In genomic region chr3R:14414318-14414717, dm6 we compare ENCODE assay signal across 3 fruit fly cellular contexts.
TF ChIP-seq lines count a peak whose summit lies in the region.

No protein-coding gene starts in this region.

- TF ChIP-seq CTCF in whole organism, embryonic (GFP tag; optimal IDR thresholded peaks at IDR 0.05; lab: Kevin White, UChicago), result no peak

TF ChIP-seq in whole organism, embryonic, 481 proteins besides CTCF, POLR2A, EP300 and RAD21:
- TF ChIP-seq CG11696 (GFP tag; IDR thresholded peaks at IDR 0.05; lab: Robert Waterston, UW) (peak; percentile 51; the same call in 1 of the 2 replicates), Doc3 (GFP tag; IDR thresholded peaks at IDR 0.05; lab: Robert Waterston, UW; ENCODE audit: partially characterized antibody) (no peak), Asciz (GFP tag; optimal IDR thresholded peaks at IDR 0.05; lab: Kevin White, UChicago) (peak; percentile 7), unpg (GFP tag; optimal IDR thresholded peaks at IDR 0.05; lab: Kevin White, UChicago) (peak; percentile 15), Xrp1 (GFP tag; IDR thresholded peaks at IDR 0.05; lab: Robert Waterston, UW) (peak; percentile 5; the same call in 1 of the 2 replicates), row (GFP tag; IDR thresholded peaks at IDR 0.05; lab: Robert Waterston, UW) (peak; percentile 23; the same call in 2 of the 3 replicates), CG11504 (tag; optimal IDR thresholded peaks at IDR 0.05; lab: Kevin White, UChicago) (peak; percentile 18), zen (tag; optimal IDR thresholded peaks at IDR 0.05; lab: Kevin White, UChicago) (no peak), gem (tag; optimal IDR thresholded peaks at IDR 0.05; lab: Kevin White, UChicago) (peak; percentile 29), sens (GFP tag; lab: Kevin White, UChicago) (peak; percentile 40), Hr51 (GFP tag; optimal IDR thresholded peaks at IDR 0.05; lab: Kevin White, UChicago) (peak in 1 of 2 experiments; percentile 14), CG31441 (GFP tag; IDR thresholded peaks at IDR 0.05; lab: Robert Waterston, UW) (0 out of 2 replicates have a peak, but pooled peaks have one; percentile 18), CG7271 (tag; optimal IDR thresholded peaks at IDR 0.05; lab: Kevin White, UChicago) (no peak), Sox102F (GFP tag; optimal IDR thresholded peaks at IDR 0.05; lab: Kevin White, UChicago) (peak; percentile 21)

TF ChIP-seq in whole organism, prepupa, 60 proteins besides CTCF, POLR2A, EP300 and RAD21 (continues in another document):
- no peak for TF ChIP-seq eg (GFP tag; IDR thresholded peaks at IDR 0.05; lab: Robert Waterston, UW)
- no peak for TF ChIP-seq Sox102F (GFP tag; optimal IDR thresholded peaks at IDR 0.05; lab: Kevin White, UChicago)
- no peak for TF ChIP-seq salr (GFP tag; optimal IDR thresholded peaks at IDR 0.05; lab: Kevin White, UChicago)
- TF ChIP-seq CG8119 (GFP tag; IDR thresholded peaks at IDR 0.05; lab: Robert Waterston, UW), result no peak
- TF ChIP-seq Ets96B (tag; optimal IDR thresholded peaks at IDR 0.05; lab: Kevin White, UChicago), result peak; percentile 4
- no peak for TF ChIP-seq fkh (GFP tag; optimal IDR thresholded peaks at IDR 0.05; lab: Kevin White, UChicago)
- TF ChIP-seq CG6854 (GFP tag; optimal IDR thresholded peaks at IDR 0.05; lab: Kevin White, UChicago), result no peak
- TF ChIP-seq achi (GFP tag; optimal IDR thresholded peaks at IDR 0.05; lab: Kevin White, UChicago), result peak; percentile 4
- no peak for TF ChIP-seq cyc (GFP tag; optimal IDR thresholded peaks at IDR 0.05; lab: Kevin White, UChicago)
- TF ChIP-seq Hr4 (GFP tag; optimal IDR thresholded peaks at IDR 0.05; lab: Kevin White, UChicago), result no peak
- no peak for TF ChIP-seq svp (GFP tag; lab: Kevin White, UChicago)
- TF ChIP-seq net (GFP tag; optimal IDR thresholded peaks at IDR 0.05; lab: Kevin White, UChicago), result peak; percentile 16
- no peak for TF ChIP-seq Hr39 (GFP tag; optimal IDR thresholded peaks at IDR 0.05; lab: Kevin White, UChicago)
- TF ChIP-seq CG9139 (GFP tag; optimal IDR thresholded peaks at IDR 0.05; lab: Kevin White, UChicago), result no peak
- TF ChIP-seq Ets21C (GFP tag; optimal IDR thresholded peaks at IDR 0.05; lab: Kevin White, UChicago), result no peak
- TF ChIP-seq topi (GFP tag; optimal IDR thresholded peaks at IDR 0.05; lab: Kevin White, UChicago), result no peak
- no peak for TF ChIP-seq dac (GFP tag; optimal IDR thresholded peaks at IDR 0.05; lab: Kevin White, UChicago)
- no peak for TF ChIP-seq spab (GFP tag; optimal IDR thresholded peaks at IDR 0.05; lab: Kevin White, UChicago)
- TF ChIP-seq fd85E (GFP tag; optimal IDR thresholded peaks at IDR 0.05; lab: Kevin White, UChicago), result no peak
- TF ChIP-seq CG16779 (tag; optimal IDR thresholded peaks at IDR 0.05; lab: Kevin White, UChicago), result no peak
- TF ChIP-seq CG11294 (GFP tag; IDR thresholded peaks at IDR 0.05; lab: Robert Waterston, UW), result no peak
- TF ChIP-seq CG11762 (GFP tag; optimal IDR thresholded peaks at IDR 0.05; lab: Kevin White, UChicago; ENCODE audit: insufficient read depth), result no peak
- TF ChIP-seq CG10669 (GFP tag; optimal IDR thresholded peaks at IDR 0.05; lab: Kevin White, UChicago), result no peak
- TF ChIP-seq CG34406 (GFP tag; optimal IDR thresholded peaks at IDR 0.05; lab: Kevin White, UChicago), result peak; percentile 28
- no peak for TF ChIP-seq CG6163 (GFP tag; IDR thresholded peaks at IDR 0.05; lab: Robert Waterston, UW)
- peak; percentile 19 for TF ChIP-seq CG6808 (GFP tag; optimal IDR thresholded peaks at IDR 0.05; lab: Kevin White, UChicago)
- peak; percentile 10 for TF ChIP-seq dsx (GFP tag; optimal IDR thresholded peaks at IDR 0.05; lab: Kevin White, UChicago; ENCODE audit: poor library complexity, severe bottlenecking)
- TF ChIP-seq vri (GFP tag; optimal IDR thresholded peaks at IDR 0.05; lab: Kevin White, UChicago), result no peak
- peak; percentile 0 for TF ChIP-seq acj6 (GFP tag; optimal IDR thresholded peaks at IDR 0.05; lab: Kevin White, UChicago)
- TF ChIP-seq Sox15 (GFP tag; optimal IDR thresholded peaks at IDR 0.05; lab: Kevin White, UChicago), result no peak
- TF ChIP-seq CG31627 (GFP tag; optimal IDR thresholded peaks at IDR 0.05; lab: Kevin White, UChicago), result no peak
- no peak for TF ChIP-seq CG8319 (GFP tag; optimal IDR thresholded peaks at IDR 0.05; lab: Kevin White, UChicago)
- TF ChIP-seq CG10631 (GFP tag; optimal IDR thresholded peaks at IDR 0.05; lab: Kevin White, UChicago), result no peak
- no peak for TF ChIP-seq ss (GFP tag; optimal IDR thresholded peaks at IDR 0.05; lab: Kevin White, UChicago)
- TF ChIP-seq Eip75B (GFP tag; optimal IDR thresholded peaks at IDR 0.05; lab: Kevin White, UChicago), result no peak
- no peak for TF ChIP-seq Blimp-1 (GFP tag; optimal IDR thresholded peaks at IDR 0.05; lab: Kevin White, UChicago)
- no peak for TF ChIP-seq fd59A (GFP tag; optimal IDR thresholded peaks at IDR 0.05; lab: Kevin White, UChicago)
- TF ChIP-seq lz (GFP tag; optimal IDR thresholded peaks at IDR 0.05; lab: Kevin White, UChicago), result no peak
- no peak for TF ChIP-seq Smox (GFP tag; optimal IDR thresholded peaks at IDR 0.05; lab: Kevin White, UChicago)
- TF ChIP-seq Eip78C (GFP tag; lab: Kevin White, UChicago), result peak; percentile 67
- TF ChIP-seq pdm3 (GFP tag; optimal IDR thresholded peaks at IDR 0.05; lab: Kevin White, UChicago), result peak; percentile 13

TF ChIP-seq in whole organism, pupa, 21 proteins besides CTCF, POLR2A, EP300 and RAD21:
- TF ChIP-seq CG17806 (tag; optimal IDR thresholded peaks at IDR 0.05; lab: Kevin White, UChicago), result peak; percentile 23
- TF ChIP-seq Ets98B (GFP tag; IDR thresholded peaks at IDR 0.05; lab: Robert Waterston, UW), result no peak
- TF ChIP-seq CG4496 (GFP tag; IDR thresholded peaks at IDR 0.05; lab: Robert Waterston, UW), result no peak
- no peak for TF ChIP-seq CG32121 (GFP tag; IDR thresholded peaks at IDR 0.05; lab: Robert Waterston, UW)
- no peak for TF ChIP-seq gl (tag; optimal IDR thresholded peaks at IDR 0.05; lab: Kevin White, UChicago)
- TF ChIP-seq fd96Ca (GFP tag; IDR thresholded peaks at IDR 0.05; lab: Robert Waterston, UW), result no peak
- TF ChIP-seq CG12605 (GFP tag; IDR thresholded peaks at IDR 0.05; lab: Robert Waterston, UW), result no peak
- TF ChIP-seq rn (GFP tag; IDR thresholded peaks at IDR 0.05; lab: Robert Waterston, UW), result no peak
- peak; percentile 20 for TF ChIP-seq CG34367 (tag; optimal IDR thresholded peaks at IDR 0.05; lab: Kevin White, UChicago)
- TF ChIP-seq CG8301 (tag; optimal IDR thresholded peaks at IDR 0.05; lab: Kevin White, UChicago), result no peak
- TF ChIP-seq Snoo (tag; optimal IDR thresholded peaks at IDR 0.05; lab: Kevin White, UChicago), result no peak
- no peak for TF ChIP-seq CG15710 (tag; optimal IDR thresholded peaks at IDR 0.05; lab: Kevin White, UChicago)
- no peak for TF ChIP-seq CG13204 (GFP tag; optimal IDR thresholded peaks at IDR 0.05; lab: Kevin White, UChicago)
- TF ChIP-seq CG9948 (tag; optimal IDR thresholded peaks at IDR 0.05; lab: Kevin White, UChicago), result no peak
- peak; percentile 42 for TF ChIP-seq CG8159 (tag; optimal IDR thresholded peaks at IDR 0.05; lab: Kevin White, UChicago)
- TF ChIP-seq CG14655 (GFP tag; optimal IDR thresholded peaks at IDR 0.05; lab: Kevin White, UChicago), result no peak

Comparison
In these comparisons a context has a peak if more than half of its experiments do, and no peak if none do; other contexts are left out.
1. Of the 7 proteins assayed by ChIP-seq in both whole organism, embryonic and whole organism, prepupa: peak only in whole organism, embryonic: Sox102F; only in whole organism, prepupa: none; in both: none; in neither: 6.